Worm (Caenorhabditis elegans): ENCODE data around the gene dgk-3.

DNA sequence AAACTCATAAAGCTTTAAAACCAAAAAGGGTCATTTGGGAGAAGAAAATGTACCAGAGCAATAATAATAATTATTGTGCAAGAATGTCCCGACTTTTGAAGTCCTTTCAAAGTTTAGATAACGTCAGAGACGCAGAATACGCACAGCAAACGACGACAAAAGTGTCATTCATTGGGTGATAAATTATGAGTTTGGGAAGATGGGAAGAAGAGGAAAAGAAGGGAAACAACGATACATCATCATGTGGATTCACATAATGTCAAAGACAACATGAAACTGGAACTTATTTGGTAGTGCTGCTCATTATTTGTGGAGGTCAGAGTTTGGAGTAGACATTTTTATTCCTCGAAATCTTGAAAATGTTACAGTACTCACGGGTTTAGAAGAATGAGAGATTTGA, 15.0 kb downstream of the dgk-3 start:
- TF ChIP-seq T22C8.4 (GFP tag; IDR thresholded peaks at IDR 0.05) (no peak), med-1 (GFP tag; optimal IDR thresholded peaks at IDR 0.05; ENCODE audit: insufficient read depth) (no peak), tab-1 (GFP tag; IDR thresholded peaks at IDR 0.05) (no peak), ztf-29 (GFP tag; IDR thresholded peaks at IDR 0.05) (no peak), flt-1 (GFP tag; IDR thresholded peaks at IDR 0.05) (no peak), ref-1 (GFP tag; conservative IDR thresholded peaks at IDR 0.05) (no peak), ztf-23 (GFP tag; IDR thresholded peaks at IDR 0.05) (no peak), cog-1 (tag; optimal IDR thresholded peaks at IDR 0.05) (no peak)

Data from whole organism, midembryonic.